Worm (Caenorhabditis elegans): ENCODE data around the gene arrd-7.

DNA sequence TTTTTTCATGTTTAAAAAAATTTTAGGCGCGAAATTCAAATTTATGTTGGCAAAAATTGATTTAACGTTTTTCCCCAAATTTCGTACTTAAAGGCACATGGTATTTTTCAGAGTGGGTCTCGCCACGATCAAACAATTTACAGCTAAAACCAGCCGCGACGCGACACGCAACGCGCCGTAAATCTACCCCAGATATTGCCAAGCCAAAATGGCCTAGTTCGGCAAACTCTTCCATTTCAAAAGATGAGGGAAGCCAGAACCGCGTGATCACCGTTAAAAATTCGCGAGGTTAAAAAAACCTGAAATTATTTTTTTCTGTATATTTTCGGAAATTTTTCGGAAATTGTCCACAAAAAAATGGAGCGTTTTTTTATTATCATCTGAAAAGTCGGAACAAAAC, 2.5 kb downstream of the arrd-7 start:
- TF ChIP-seq nhr-237 (tag; optimal IDR thresholded peaks at IDR 0.05) (no peak), elt-1 (tag; optimal IDR thresholded peaks at IDR 0.05) (no peak), nhr-129 (tag; optimal IDR thresholded peaks at IDR 0.05) (no peak), unc-62 (GFP tag; optimal IDR thresholded peaks at IDR 0.05) (no peak), mbf-1 (tag; optimal IDR thresholded peaks at IDR 0.05) (no peak), skn-1 (tag; optimal IDR thresholded peaks at IDR 0.05) (no peak), unc-39 (tag; optimal IDR thresholded peaks at IDR 0.05) (no peak), ceh-82 (tag; optimal IDR thresholded peaks at IDR 0.05) (no peak), nhr-77 (tag; optimal IDR thresholded peaks at IDR 0.05) (no peak), C34F6.9 (tag; optimal IDR thresholded peaks at IDR 0.05) (no peak)

All from whole organism, L2 larva.